Worm (Caenorhabditis elegans) whole organism, mixed stage, embryonic: ENCODE measurements around the gene erp-44.3.

Experiments
- lin-32 ChIP-seq: fragments of 200-800 bp; sonication (Bioruptor generic); optimal IDR thresholded peaks from 2 replicates; lab custom pipeline; 2018; ENCODE audit warnings: mild to moderate bottlenecking, missing genetic modification characterization, missing compliant biosample characterization
- nhr-2 ChIP-seq: fragments of 150-350 bp; optimal IDR thresholded peaks from 2 replicates; lab custom pipeline; 2014; ENCODE audit warnings: missing biosample characterization, missing genetic modification characterization
- nhr-237 ChIP-seq: fragments of 150-350 bp; optimal IDR thresholded peaks from 2 replicates; lab custom pipeline; 2014; ENCODE audit warnings: missing biosample characterization, missing genetic modification characterization
- tbx-8 ChIP-seq: fragments of 200-800 bp; sonication (Bioruptor generic); optimal IDR thresholded peaks from 2 replicates; lab custom pipeline; 2018; ENCODE audit warnings: mild to moderate bottlenecking, missing genetic modification characterization, moderate library complexity, missing compliant biosample characterization

DNA sequence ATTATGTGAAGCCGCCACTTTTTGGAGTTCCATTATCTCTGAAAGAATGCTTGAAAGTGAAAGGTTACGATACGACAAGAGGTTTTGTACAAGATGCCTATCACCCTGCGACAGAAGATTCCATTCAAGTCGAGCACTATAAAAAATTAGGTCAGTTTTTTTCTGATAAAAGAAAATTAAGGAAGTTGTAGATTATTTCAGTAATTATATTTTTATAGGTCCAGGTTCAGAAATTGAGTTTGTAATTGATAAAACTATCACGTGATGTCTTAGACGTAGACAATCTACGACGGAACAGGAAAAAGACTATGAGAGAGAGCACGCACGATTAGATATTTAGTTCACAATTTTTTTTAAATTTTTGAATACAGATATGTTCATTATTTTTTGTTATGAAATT lies 37.5 kb downstream of the erp-44.3 start:
- TF ChIP-seq tbx-8 (no peak), lin-32 (GFP tag; lab: Kevin White, UChicago) (no peak), nhr-2 (tag; lab: Kevin White, UChicago) (no peak), nhr-237 (tag; lab: Kevin White, UChicago) (no peak)
